Fruit fly (Drosophila melanogaster): ENCODE results near the gene CG10725.

DNA sequence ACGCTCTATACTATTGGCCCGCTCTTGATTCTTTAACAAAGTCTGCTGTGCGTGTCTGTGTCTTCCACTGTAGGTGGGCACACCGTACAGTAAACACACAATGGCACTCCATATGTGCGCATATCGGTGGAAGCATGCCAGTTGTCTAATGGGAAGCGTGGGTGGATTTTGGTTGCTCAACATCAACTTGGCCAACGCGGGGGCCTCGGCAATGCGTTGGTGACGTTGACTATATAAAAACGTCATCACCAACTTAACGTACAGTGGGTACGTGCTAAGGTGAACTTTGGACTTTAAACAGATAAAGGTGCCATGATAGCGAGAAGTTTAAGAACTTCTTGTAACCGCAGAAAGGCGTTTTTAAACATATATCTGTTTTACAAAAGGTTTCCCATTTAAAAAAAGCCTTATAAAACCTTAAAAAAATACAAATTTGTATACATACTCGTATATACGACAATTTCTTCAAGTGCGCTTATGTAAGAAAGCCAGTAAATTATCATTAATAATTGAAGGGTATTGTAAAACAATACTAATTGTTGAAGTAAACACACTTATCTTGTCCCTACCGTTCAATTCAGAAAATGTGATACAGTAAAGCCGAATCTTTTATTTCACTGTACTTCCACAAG is 42.0 kb downstream of the CG10725 start:
- TF ChIP-seq CG4496 (GFP tag; IDR thresholded peaks at IDR 0.05) (peak; percentile 46; the same call in 1 of the 3 replicates), CG10348 (GFP tag; IDR thresholded peaks at IDR 0.05) (no peak), Pif1B (GFP tag; optimal IDR thresholded peaks at IDR 0.05) (peak; percentile 39), EcR (GFP tag; optimal IDR thresholded peaks at IDR 0.05) (no peak), CG8301 (tag; optimal IDR thresholded peaks at IDR 0.05) (peak; percentile 62), fd96Ca (GFP tag; IDR thresholded peaks at IDR 0.05) (peak; percentile 23; the same call in 1 of the 3 replicates), CG8159 (tag; optimal IDR thresholded peaks at IDR 0.05) (peak; percentile 44)
